Worm (Caenorhabditis elegans): ENCODE measurements around the gene nhr-39.

Gene nhr-39

DNA sequence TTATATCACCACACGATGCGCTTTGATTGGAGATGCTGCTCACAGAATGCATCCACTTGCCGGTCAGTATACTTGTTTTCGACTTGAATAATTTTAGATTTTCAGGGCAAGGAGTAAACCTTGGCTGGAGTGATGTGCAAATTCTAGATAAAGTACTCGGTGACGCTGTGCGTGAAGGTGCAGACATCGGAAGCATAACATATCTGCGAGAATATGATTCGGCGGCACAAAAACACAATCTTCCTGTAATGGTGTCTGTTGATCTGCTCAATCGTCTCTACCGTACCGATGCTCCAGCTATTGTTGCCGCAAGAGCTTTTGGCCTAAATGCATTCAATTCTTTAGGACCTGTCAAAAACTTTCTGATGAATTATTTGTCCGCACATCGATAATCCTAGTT lies 35.3 kb downstream of the nhr-39 start:
- no peak for TF ChIP-seq flt-1 (GFP tag; IDR thresholded peaks at IDR 0.05)

DNA sequence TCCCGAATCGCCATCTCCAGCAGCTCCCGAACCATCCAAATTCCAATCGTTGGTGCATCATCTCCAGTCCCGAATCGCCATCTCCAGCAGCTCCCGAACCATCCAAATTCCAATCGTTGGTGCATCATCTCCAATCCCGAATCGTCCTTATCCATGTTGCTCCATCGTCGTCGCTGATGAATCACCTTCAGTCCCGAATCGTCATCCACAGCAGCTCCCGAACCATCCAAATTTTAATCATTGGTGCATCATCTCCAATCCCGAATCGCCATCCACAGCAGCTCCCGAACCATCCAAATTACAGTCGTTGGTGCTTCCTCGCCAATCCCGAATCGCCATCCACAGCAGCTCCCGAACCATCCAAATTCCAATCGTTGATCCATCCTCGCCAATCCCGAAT lies 36.2 kb downstream of the nhr-39 start:
- TF ChIP-seq klf-2 (GFP tag; conservative IDR thresholded peaks at IDR 0.05) = 0 out of 2 replicates have a peak, but pooled peaks have one; percentile 15
- 0 out of 2 replicates have a peak, but pooled peaks have one; percentile 8 for TF ChIP-seq ztf-23 (GFP tag; IDR thresholded peaks at IDR 0.05)

DNA sequence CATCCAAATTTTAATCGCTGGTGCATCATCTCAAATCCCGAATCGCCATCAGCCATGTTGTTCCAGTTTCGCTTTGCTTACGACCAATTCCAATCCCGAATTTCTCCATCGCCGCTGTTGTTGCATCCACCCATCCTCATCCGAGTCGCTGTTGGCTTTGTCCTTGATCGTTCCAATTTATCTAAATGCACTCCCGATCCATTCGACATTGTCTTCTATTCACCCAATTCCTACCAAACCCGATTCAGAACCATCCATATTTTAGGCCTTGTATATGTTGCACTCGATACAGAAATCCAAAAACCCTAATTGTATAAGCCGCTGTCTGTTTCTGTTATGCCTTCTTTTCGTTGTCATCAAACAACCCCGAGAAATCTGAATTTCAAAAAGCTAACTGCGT lies 37.2 kb downstream of the nhr-39 start:
- TF ChIP-seq T22C8.4 (GFP tag; IDR thresholded peaks at IDR 0.05) = no peak
- no peak for TF ChIP-seq klf-2 (GFP tag; conservative IDR thresholded peaks at IDR 0.05)
- no peak for TF ChIP-seq med-1 (GFP tag; optimal IDR thresholded peaks at IDR 0.05; ENCODE audit: insufficient read depth)
- 0 out of 2 replicates have a peak, but pooled peaks have one; percentile 8 for TF ChIP-seq tab-1 (GFP tag; IDR thresholded peaks at IDR 0.05)
- TF ChIP-seq cog-1 (tag; optimal IDR thresholded peaks at IDR 0.05) = no peak
- no peak; the same call in 1 of the 2 replicates for TF ChIP-seq ztf-23 (GFP tag; IDR thresholded peaks at IDR 0.05)
- TF ChIP-seq flt-1 (GFP tag; IDR thresholded peaks at IDR 0.05) = no peak
- no peak for TF ChIP-seq ref-1 (GFP tag; conservative IDR thresholded peaks at IDR 0.05)

DNA sequence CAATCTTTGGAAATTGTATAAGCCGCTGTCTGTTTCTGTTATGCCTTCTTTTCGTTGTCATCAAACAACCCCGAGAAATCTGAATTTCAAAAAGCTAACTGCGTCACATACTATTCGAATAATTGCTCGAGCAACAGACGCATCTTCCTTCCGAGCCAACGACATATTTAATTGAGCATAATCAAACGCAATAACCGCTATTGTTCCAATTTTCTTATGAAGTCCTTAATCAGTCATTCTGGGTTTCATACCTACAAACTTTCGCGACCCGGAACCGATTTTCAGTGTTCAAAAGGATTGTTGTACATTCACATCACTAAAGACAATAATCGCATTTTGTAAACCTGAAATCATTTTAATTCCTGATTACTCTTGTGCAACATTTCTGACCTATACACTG lies 38.7 kb downstream of the nhr-39 start:
- TF ChIP-seq ztf-23 (GFP tag; IDR thresholded peaks at IDR 0.05) (peak; percentile 49), klf-2 (GFP tag; conservative IDR thresholded peaks at IDR 0.05) (0 out of 2 replicates have a peak, but pooled peaks have one; percentile 50), flt-1 (GFP tag; IDR thresholded peaks at IDR 0.05) (peak; percentile 62; the same call in 1 of the 2 replicates)

DNA sequence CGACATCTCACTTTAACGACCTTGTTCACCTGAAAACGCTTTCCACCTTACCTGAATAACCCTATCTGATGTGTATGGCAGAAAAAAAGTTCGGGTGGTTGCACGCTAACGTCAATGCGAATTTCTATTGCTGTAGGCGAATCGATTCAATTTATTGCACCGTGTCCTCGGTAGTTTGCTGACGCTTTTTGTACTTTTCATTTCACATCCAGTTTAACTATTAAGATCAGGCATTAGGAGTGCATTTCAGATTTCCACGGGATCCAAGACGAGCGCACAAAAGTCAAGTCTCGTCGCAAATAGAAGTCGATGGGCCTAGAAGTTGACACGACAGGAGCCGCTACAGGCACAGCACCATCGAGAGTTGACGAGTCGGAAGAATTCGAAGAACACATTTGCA lies 39.2 kb downstream of the nhr-39 start:
- TF ChIP-seq T22C8.4 (GFP tag; IDR thresholded peaks at IDR 0.05) = peak; percentile 28; the same call in 1 of the 2 replicates
- 0 out of 2 replicates have a peak, but pooled peaks have one; percentile 6 for TF ChIP-seq ztf-23 (GFP tag; IDR thresholded peaks at IDR 0.05)
- TF ChIP-seq klf-2 (GFP tag; conservative IDR thresholded peaks at IDR 0.05) = 0 out of 2 replicates have a peak, but pooled peaks have one; percentile 49
- TF ChIP-seq flt-1 (GFP tag; IDR thresholded peaks at IDR 0.05) = peak; percentile 78; the same call in 1 of the 2 replicates

DNA sequence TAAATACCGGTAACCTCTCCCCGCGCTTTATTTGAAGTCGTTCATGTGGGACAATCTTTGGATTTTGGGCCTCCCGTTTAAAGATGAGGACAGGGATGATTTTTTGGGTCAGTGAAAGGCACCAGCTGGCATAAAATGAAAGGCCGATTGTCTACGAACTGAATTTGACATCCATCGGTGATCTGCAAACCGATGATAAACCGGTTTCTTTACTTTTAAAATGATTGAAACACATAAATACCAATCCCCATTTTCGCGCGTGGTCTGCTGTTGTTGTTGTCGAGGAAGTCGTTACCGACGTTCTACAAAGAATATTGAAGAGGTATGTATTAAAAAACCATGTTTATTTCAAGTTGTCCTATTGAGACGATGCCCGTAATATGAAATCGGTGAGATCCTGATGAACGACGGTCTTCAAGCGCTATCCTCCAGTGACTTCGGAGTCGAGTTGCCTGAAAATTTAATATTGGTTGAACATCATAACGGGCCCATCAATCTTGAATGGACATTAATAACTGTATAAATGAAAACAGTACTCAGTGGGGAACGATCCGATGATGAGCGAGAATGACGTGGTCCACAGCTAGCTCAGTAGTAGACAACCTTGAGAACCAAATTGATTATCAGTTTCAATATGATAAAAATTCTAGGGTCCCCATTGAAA lies 40.0 kb downstream of the nhr-39 start:
- TF ChIP-seq klf-2 (GFP tag; conservative IDR thresholded peaks at IDR 0.05) (no peak), tab-1 (GFP tag; IDR thresholded peaks at IDR 0.05) (0 out of 2 replicates have a peak, but pooled peaks have one; percentile 4), T22C8.4 (GFP tag; IDR thresholded peaks at IDR 0.05) (0 out of 2 replicates have a peak, but pooled peaks have one; percentile 11), ztf-23 (GFP tag; IDR thresholded peaks at IDR 0.05) (0 out of 2 replicates have a peak, but pooled peaks have one; percentile 45), med-1 (GFP tag; optimal IDR thresholded peaks at IDR 0.05; ENCODE audit: insufficient read depth) (no peak)

DNA sequence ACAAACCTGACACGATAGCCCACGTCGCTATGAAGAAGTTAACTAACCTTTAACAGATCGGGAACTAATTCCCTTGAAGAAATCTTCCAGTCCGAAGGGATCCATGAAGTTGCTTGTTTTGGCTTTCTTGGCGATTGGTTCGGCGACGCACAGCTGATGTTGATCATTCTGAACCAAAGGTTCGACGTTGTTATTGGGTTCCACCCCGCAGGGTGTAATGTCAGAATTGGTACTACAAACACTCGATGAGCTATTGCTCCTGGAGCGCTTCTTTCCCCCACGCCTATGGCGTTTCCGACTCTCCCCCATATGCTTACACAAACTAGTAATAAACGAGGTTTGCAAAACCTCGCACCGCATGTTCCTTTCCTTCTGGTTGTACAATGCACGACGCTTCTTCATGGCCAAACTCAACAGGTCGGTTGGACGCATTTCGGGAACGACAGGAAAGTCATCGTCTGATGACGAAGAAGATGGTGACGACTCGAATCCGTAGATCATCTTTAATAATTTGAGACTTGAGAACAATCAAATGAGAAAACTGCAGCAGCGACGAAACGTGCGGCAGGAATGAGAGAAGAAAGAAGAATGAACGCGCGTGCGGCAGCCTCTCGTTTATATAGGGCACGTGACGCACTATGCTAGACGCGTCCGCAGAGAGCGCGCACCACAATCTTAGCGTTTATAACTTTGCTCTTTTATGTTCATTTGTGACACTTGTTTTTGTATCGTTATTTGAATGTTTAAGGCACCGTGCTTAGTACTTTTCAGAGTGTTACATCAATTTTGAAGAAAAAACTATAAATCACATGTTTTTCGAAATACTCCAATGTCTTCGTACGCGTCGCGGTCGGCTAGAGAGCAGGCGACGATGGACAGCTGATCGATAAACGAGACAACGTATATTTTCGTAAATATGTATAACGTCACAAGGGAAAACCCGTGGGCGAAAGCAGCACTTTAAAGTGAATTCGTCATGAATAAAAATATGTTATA lies 40.8 kb downstream of the nhr-39 start, which contains the start of gene tos-1:
Gene tos-1, minus strand, starts transcription at position 575 of the 996 bp plus-strand sequence.
- TF ChIP-seq med-1 (GFP tag; optimal IDR thresholded peaks at IDR 0.05; ENCODE audit: insufficient read depth) = no peak
- peak; percentile 86; the same call in 1 of the 2 replicates for TF ChIP-seq ref-1 (GFP tag; conservative IDR thresholded peaks at IDR 0.05)
- TF ChIP-seq cog-1 (tag; optimal IDR thresholded peaks at IDR 0.05) = peak; percentile 100
- 0 out of 2 replicates have a peak, but pooled peaks have one; percentile 14 for TF ChIP-seq klf-2 (GFP tag; conservative IDR thresholded peaks at IDR 0.05)
- peak; percentile 90 for TF ChIP-seq flt-1 (GFP tag; IDR thresholded peaks at IDR 0.05)
- TF ChIP-seq ztf-29 (GFP tag; IDR thresholded peaks at IDR 0.05) = peak; percentile 77
- TF ChIP-seq tab-1 (GFP tag; IDR thresholded peaks at IDR 0.05) = no peak; the same call in 1 of the 2 replicates
- 0 out of 2 replicates have a peak, but pooled peaks have one; percentile 15 for TF ChIP-seq T22C8.4 (GFP tag; IDR thresholded peaks at IDR 0.05)
- peak; percentile 87 for TF ChIP-seq ztf-23 (GFP tag; IDR thresholded peaks at IDR 0.05)

DNA sequence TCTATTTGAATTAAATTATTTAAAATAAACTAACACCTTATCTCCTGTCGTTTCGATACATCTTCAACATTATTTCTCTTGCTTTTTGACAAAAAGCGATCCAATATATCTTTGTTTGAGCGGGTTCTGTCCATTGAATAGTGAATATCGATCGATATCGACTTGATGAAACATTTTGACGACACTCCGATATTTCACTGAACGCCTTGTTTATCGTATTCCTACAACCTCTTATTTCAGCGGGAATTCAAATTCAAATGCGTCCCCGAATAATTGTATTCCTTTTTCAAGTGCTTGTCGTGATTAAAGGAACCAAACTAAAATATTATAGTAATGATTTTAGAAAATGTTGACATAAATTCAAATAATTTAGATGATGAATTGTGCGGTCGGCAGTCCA lies 43.7 kb downstream of the nhr-39 start, which contains the start of the genes K07B1.7 and try-5:
Gene K07B1.7, minus strand, starts transcription at position 159 of the 400 bp plus-strand sequence.
Gene try-5, plus strand, starts transcription at position 241 of the 400 bp plus-strand sequence.
- peak; percentile 91 for TF ChIP-seq T22C8.4 (GFP tag; IDR thresholded peaks at IDR 0.05)
- no peak for TF ChIP-seq tab-1 (GFP tag; IDR thresholded peaks at IDR 0.05)

DNA sequence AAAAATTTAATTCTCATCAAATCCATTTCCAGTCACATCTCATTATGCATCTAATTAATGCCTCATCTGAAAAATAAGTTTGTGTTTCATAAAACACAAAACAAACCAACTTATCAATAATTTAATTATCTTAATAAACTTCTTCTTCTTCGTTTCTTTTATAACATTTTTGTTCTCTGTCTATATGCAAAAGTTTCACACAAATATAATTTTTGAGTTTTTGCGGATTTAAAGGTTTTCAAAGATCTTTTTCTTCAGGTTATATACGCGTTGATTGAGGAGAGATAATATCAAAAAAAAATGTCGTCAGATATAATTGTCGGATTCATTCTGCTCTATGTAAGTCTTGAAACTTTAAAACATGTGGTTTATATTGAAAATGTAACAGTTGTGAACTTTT lies 46.6 kb downstream of the nhr-39 start, which contains the start of gene srx-47:
Gene srx-47, plus strand, starts transcription at position 301 of the 400 bp plus-strand sequence.
- no peak for TF ChIP-seq cog-1 (tag; optimal IDR thresholded peaks at IDR 0.05)
- TF ChIP-seq tab-1 (GFP tag; IDR thresholded peaks at IDR 0.05) = no peak
- TF ChIP-seq flt-1 (GFP tag; IDR thresholded peaks at IDR 0.05) = no peak
- TF ChIP-seq ref-1 (GFP tag; conservative IDR thresholded peaks at IDR 0.05) = no peak
- TF ChIP-seq ztf-23 (GFP tag; IDR thresholded peaks at IDR 0.05) = no peak
- TF ChIP-seq med-1 (GFP tag; optimal IDR thresholded peaks at IDR 0.05; ENCODE audit: insufficient read depth) = no peak
- no peak for TF ChIP-seq klf-2 (GFP tag; conservative IDR thresholded peaks at IDR 0.05)
- no peak for TF ChIP-seq T22C8.4 (GFP tag; IDR thresholded peaks at IDR 0.05)
- no peak for TF ChIP-seq ztf-29 (GFP tag; IDR thresholded peaks at IDR 0.05)

DNA sequence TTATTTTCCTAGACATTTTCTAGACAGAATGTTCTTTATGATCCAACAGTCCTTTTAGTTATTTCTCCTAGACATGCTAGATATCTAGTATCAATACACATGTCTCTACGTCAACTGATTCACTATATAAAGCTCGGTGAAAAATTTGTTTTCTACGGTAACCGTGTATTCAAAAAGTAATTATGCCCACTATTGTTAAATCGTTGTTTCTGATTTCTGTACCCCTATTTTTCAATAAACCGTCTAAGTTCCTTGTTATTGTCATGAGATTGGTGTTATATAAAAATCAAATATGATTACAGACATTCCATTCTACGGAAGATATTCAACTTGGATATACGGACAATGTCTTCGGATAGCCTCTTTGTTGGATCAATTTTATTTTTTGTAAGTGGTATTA lies 49.8 kb downstream of the nhr-39 start, which contains the start of gene srx-46:
Gene srx-46, plus strand, starts transcription at position 301 of the 400 bp plus-strand sequence.
- no peak for TF ChIP-seq klf-2 (GFP tag; conservative IDR thresholded peaks at IDR 0.05)
- TF ChIP-seq ztf-29 (GFP tag; IDR thresholded peaks at IDR 0.05) = no peak
- no peak for TF ChIP-seq tab-1 (GFP tag; IDR thresholded peaks at IDR 0.05)
- no peak for TF ChIP-seq cog-1 (tag; optimal IDR thresholded peaks at IDR 0.05)
- no peak for TF ChIP-seq med-1 (GFP tag; optimal IDR thresholded peaks at IDR 0.05; ENCODE audit: insufficient read depth)
- no peak for TF ChIP-seq ref-1 (GFP tag; conservative IDR thresholded peaks at IDR 0.05)
- TF ChIP-seq flt-1 (GFP tag; IDR thresholded peaks at IDR 0.05) = no peak
- no peak for TF ChIP-seq T22C8.4 (GFP tag; IDR thresholded peaks at IDR 0.05)
- no peak for TF ChIP-seq ztf-23 (GFP tag; IDR thresholded peaks at IDR 0.05)

Data from whole organism, midembryonic.